Fruit fly (Drosophila melanogaster) whole organism, embryonic: Measurements from ENCODE around the gene CG31213.

Experiments used
- Atf6 ChIP-seq: fragments of 200-800 bp; sonication (Bioruptor generic); IDR thresholded peaks from 2 replicates; pipeline ENCODE4 v1.3.6; 2022; ENCODE audit warnings: missing biosample characterization, missing genetic modification characterization
- CG10366 ChIP-seq: fragments of 200-800 bp; sonication (Bioruptor generic); IDR thresholded peaks from 2 replicates; pipeline ENCODE4 v1.3.6; 2022; ENCODE audit warnings: missing biosample characterization, missing genetic modification characterization
- CG10543 ChIP-seq: fragments of 200-800 bp; sonication (Bioruptor generic); optimal IDR thresholded peaks from 3 replicates; lab custom pipeline; 2017; ENCODE audit warnings: missing biosample characterization, mild to moderate bottlenecking, missing genetic modification characterization, moderate library complexity
- CG12071 ChIP-seq: fragments of 200-800 bp; sonication (Bioruptor generic); optimal IDR thresholded peaks from 3 replicates; lab custom pipeline; 2018; ENCODE audit warnings: missing biosample characterization, mild to moderate bottlenecking, missing genetic modification characterization
- CG12155 ChIP-seq: fragments of 200-800 bp; sonication (Bioruptor generic); optimal IDR thresholded peaks from 3 replicates; lab custom pipeline; 2016; ENCODE audit warnings: missing biosample characterization, missing genetic modification characterization
- CG1602 ChIP-seq: fragments of 200-800 bp; sonication (Bioruptor generic); optimal IDR thresholded peaks from 3 replicates; lab custom pipeline; 2016; ENCODE audit warnings: missing biosample characterization, missing genetic modification characterization
- CG17612 ChIP-seq: fragments of 200-800 bp; sonication (Bioruptor generic); IDR thresholded peaks from 2 replicates; pipeline ENCODE4 v1.3.6; 2022; ENCODE audit warnings: missing biosample characterization, missing genetic modification characterization
- CG18262 ChIP-seq: fragments of 200-800 bp; optimal IDR thresholded peaks from 3 replicates; lab custom pipeline; 2019; ENCODE audit warnings: missing biosample characterization, mild to moderate bottlenecking, missing genetic modification characterization, moderate library complexity
- CG30431 ChIP-seq: fragments of 200-800 bp; sonication (Bioruptor generic); optimal IDR thresholded peaks from 2 replicates; lab custom pipeline; 2017; ENCODE audit warnings: missing biosample characterization, missing genetic modification characterization
- CG4424 ChIP-seq: fragments of 200-800 bp; sonication (Bioruptor generic); optimal IDR thresholded peaks from 3 replicates; lab custom pipeline; 2016; ENCODE audit warnings: missing biosample characterization, missing genetic modification characterization
- CG6791 ChIP-seq: fragments of 200-800 bp; sonication (Bioruptor generic); IDR thresholded peaks from 3 replicates; pipeline ENCODE4 v1.3.6; 2022; ENCODE audit warnings: missing biosample characterization, missing genetic modification characterization; ENCODE audit not compliant: partially characterized antibody
- CG7271 ChIP-seq: fragments of 200-800 bp; sonication (Bioruptor generic); optimal IDR thresholded peaks from 2 replicates; lab custom pipeline; 2018; ENCODE audit warnings: missing biosample characterization, mild to moderate bottlenecking, missing genetic modification characterization, moderate library complexity
- CG7786 ChIP-seq: fragments of 200-800 bp; sonication (Bioruptor generic); optimal IDR thresholded peaks from 2 replicates; lab custom pipeline; 2016; ENCODE audit warnings: missing biosample characterization, missing genetic modification characterization
- CG8924 ChIP-seq: fragments of 200-800 bp; optimal IDR thresholded peaks from 3 replicates; lab custom pipeline; 2019; ENCODE audit warnings: missing biosample characterization, mild to moderate bottlenecking, missing genetic modification characterization, moderate library complexity
- CG8944 ChIP-seq: fragments of 200-800 bp; sonication (Bioruptor generic); optimal IDR thresholded peaks from 3 replicates; lab custom pipeline; 2016; ENCODE audit warnings: missing biosample characterization, missing genetic modification characterization
- CHES-1-like ChIP-seq: fragments of 200-800 bp; sonication (Bioruptor generic); optimal IDR thresholded peaks from 2 replicates; lab custom pipeline; 2016; ENCODE audit warnings: missing biosample characterization, missing genetic modification characterization
- D19A ChIP-seq: fragments of 200-800 bp; optimal IDR thresholded peaks from 3 replicates; lab custom pipeline; 2019; ENCODE audit warnings: missing biosample characterization, mild to moderate bottlenecking, missing genetic modification characterization, moderate library complexity
- D19B ChIP-seq: fragments of 200-800 bp; sonication (Bioruptor generic); optimal IDR thresholded peaks from 2 replicates; lab custom pipeline; 2017; ENCODE audit warnings: missing biosample characterization, mild to moderate bottlenecking, missing genetic modification characterization
- Dek ChIP-seq: fragments of 200-800 bp; sonication (Bioruptor generic); optimal IDR thresholded peaks from 3 replicates; lab custom pipeline; 2019; ENCODE audit warnings: missing biosample characterization, mild to moderate bottlenecking, missing genetic modification characterization, moderate library complexity
- Eip74EF ChIP-seq, 2 experiments: fragments of 200-800 bp in 1 of 2; fragments of >200 bp in 1 of 2; sonication (Bioruptor generic) in 1 of 2; optimal IDR thresholded peaks; 2 replicates each; lab custom pipeline; 2017 to 2019; ENCODE audit warnings: missing biosample characterization in 2 of 2, missing genetic modification characterization in 2 of 2, mild to moderate bottlenecking in 1 of 2, moderate library complexity in 1 of 2
- Ets65A ChIP-seq: fragments of 200-800 bp; sonication (Bioruptor generic); peaks from one replicate; lab custom pipeline; 2016; ENCODE audit warnings: missing biosample characterization, missing genetic modification characterization
- HmgZ ChIP-seq: fragments of 200-800 bp; sonication (Bioruptor generic); optimal IDR thresholded peaks from 2 replicates; lab custom pipeline; 2018; ENCODE audit warnings: missing biosample characterization, mild to moderate bottlenecking, missing genetic modification characterization
- Kr ChIP-seq: fragments of 200-800 bp; sonication (Bioruptor generic); optimal IDR thresholded peaks from 2 replicates; lab custom pipeline; 2017; ENCODE audit warnings: missing biosample characterization, mild to moderate bottlenecking, missing genetic modification characterization
- NC2β ChIP-seq: fragments of 200-800 bp; sonication (Bioruptor generic); optimal IDR thresholded peaks from 2 replicates; lab custom pipeline; 2016; ENCODE audit warnings: missing biosample characterization, missing genetic modification characterization
- Sox102F ChIP-seq: fragments of 200-800 bp; sonication (Bioruptor generic); optimal IDR thresholded peaks from 2 replicates; lab custom pipeline; 2018; ENCODE audit warnings: missing biosample characterization, mild to moderate bottlenecking, missing genetic modification characterization, moderate library complexity
- bbx ChIP-seq: fragments of 200-800 bp; sonication (Bioruptor generic); IDR thresholded peaks from 2 replicates; pipeline ENCODE4 v1.3.6; 2022; ENCODE audit warnings: missing biosample characterization, missing genetic modification characterization; ENCODE audit not compliant: partially characterized antibody
- chn ChIP-seq: fragments of 200-800 bp; sonication (Bioruptor generic); optimal IDR thresholded peaks from 2 replicates; lab custom pipeline; 2016; ENCODE audit warnings: missing biosample characterization, missing genetic modification characterization
- fd102C ChIP-seq: fragments of 200-800 bp; sonication (Bioruptor generic); optimal IDR thresholded peaks from 2 replicates; lab custom pipeline; 2018; ENCODE audit warnings: missing biosample characterization, mild to moderate bottlenecking, missing genetic modification characterization, moderate library complexity
- gem ChIP-seq: fragments of 200-800 bp; sonication (Bioruptor generic); optimal IDR thresholded peaks from 2 replicates; lab custom pipeline; 2019; ENCODE audit warnings: missing biosample characterization, mild to moderate bottlenecking, missing genetic modification characterization, moderate library complexity
- p53 ChIP-seq: fragments of 200-800 bp; sonication (Bioruptor generic); optimal IDR thresholded peaks from 2 replicates; lab custom pipeline; 2016; ENCODE audit warnings: missing biosample characterization, missing genetic modification characterization
- pho ChIP-seq: fragments of 200-800 bp; sonication (Bioruptor generic); optimal IDR thresholded peaks from 2 replicates; lab custom pipeline; 2016; ENCODE audit warnings: missing biosample characterization, missing genetic modification characterization
- prd ChIP-seq, 3 experiments: fragments of >200 bp in 2 of 3; fragments of 200-800 bp in 1 of 3; sonication (Bioruptor generic) in 1 of 3; optimal IDR thresholded peaks in 2 of 3; IDR thresholded peaks in 1 of 3; 2 replicates in 2 of 3; 3 replicates in 1 of 3; pipeline versions ENCODE4 v1.3.6 to Lab custom; 2017 to 2022; ENCODE audit warnings: missing biosample characterization in 1 of 3, missing genetic modification characterization in 1 of 3
- pzg ChIP-seq: fragments of 200-800 bp; sonication (Bioruptor generic); optimal IDR thresholded peaks from 3 replicates; lab custom pipeline; 2018; ENCODE audit warnings: missing biosample characterization, mild to moderate bottlenecking, missing genetic modification characterization, moderate library complexity
- ranshi ChIP-seq: fragments of 200-800 bp; sonication (Bioruptor generic); IDR thresholded peaks from 2 replicates; pipeline ENCODE4 v1.3.6; 2022; ENCODE audit warnings: missing biosample characterization, missing genetic modification characterization
- row ChIP-seq: fragments of 200-800 bp; sonication (Bioruptor generic); IDR thresholded peaks from 3 replicates; pipeline ENCODE4 v1.3.6; 2022; ENCODE audit warnings: missing biosample characterization, missing genetic modification characterization
- so ChIP-seq: fragments of 200-800 bp; sonication (Bioruptor generic); IDR thresholded peaks from 3 replicates; pipeline ENCODE4 v1.3.6; 2022; ENCODE audit warnings: missing biosample characterization, missing genetic modification characterization
- sob ChIP-seq: fragments of 200-800 bp; sonication (Bioruptor generic); IDR thresholded peaks from 2 replicates; pipeline ENCODE4 v1.3.6; 2022; ENCODE audit warnings: missing biosample characterization, missing genetic modification characterization
- unc-4 ChIP-seq: fragments of 200-800 bp; sonication (Bioruptor generic); IDR thresholded peaks from 2 replicates; pipeline ENCODE4 v1.3.6; 2022; ENCODE audit warnings: missing biosample characterization, missing genetic modification characterization; ENCODE audit not compliant: partially characterized antibody
- usp ChIP-seq: fragments of >200 bp; optimal IDR thresholded peaks from 2 replicates; lab custom pipeline; 2017; ENCODE audit warnings: missing biosample characterization, missing genetic modification characterization
- zfh2 ChIP-seq: fragments of 200-800 bp; sonication (Bioruptor generic); optimal IDR thresholded peaks from 2 replicates; lab custom pipeline; 2016; ENCODE audit warnings: missing biosample characterization, missing genetic modification characterization

CG31213 gene

DNA sequence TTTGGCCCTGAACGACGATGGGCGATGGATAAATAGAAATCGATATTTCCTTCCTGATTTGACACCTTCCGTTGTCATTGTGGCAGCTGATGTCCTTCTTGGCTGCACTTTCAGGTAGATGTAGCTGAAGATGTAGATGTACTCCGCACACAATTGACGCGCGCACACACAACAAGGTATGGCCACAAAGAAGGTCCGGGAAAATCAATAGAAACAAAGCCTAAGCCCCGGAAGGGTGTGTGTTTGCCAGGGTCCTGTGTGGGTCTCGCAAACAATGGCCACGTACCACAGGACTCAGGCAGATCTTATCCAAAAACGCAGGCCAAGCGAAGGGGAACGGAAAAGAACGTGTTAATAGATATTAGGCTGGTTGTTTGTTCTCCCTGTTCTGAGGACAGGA lies 22.7 kb downstream of the CG31213 start (continued):
- TF ChIP-seq HmgZ = no peak
- no peak for TF ChIP-seq sob
- TF ChIP-seq Dek (tag; lab: Kevin White, UChicago) = no peak
- peak; percentile 13 for TF ChIP-seq CG8924 (tag; lab: Kevin White, UChicago)
- TF ChIP-seq CHES-1-like (GFP tag; lab: Kevin White, UChicago) = no peak
- TF ChIP-seq ranshi (GFP tag; lab: Robert Waterston, UW) = no peak
- TF ChIP-seq NC2β (GFP tag; lab: Kevin White, UChicago) = no peak
- TF ChIP-seq CG17612 (GFP tag; lab: Robert Waterston, UW) = no peak
- TF ChIP-seq CG18262 (tag; lab: Kevin White, UChicago) = no peak
- TF ChIP-seq chn = no peak
- no peak for TF ChIP-seq Sox102F (GFP tag; lab: Kevin White, UChicago)
- no peak for TF ChIP-seq D19B
- no peak for TF ChIP-seq zfh2 (GFP tag; lab: Kevin White, UChicago)
- no peak for TF ChIP-seq CG12071 (GFP tag; lab: Kevin White, UChicago)
- TF ChIP-seq pzg = no peak
- TF ChIP-seq CG10366 (GFP tag; lab: Robert Waterston, UW) = no peak
- no peak for TF ChIP-seq CG1602 (GFP tag; lab: Kevin White, UChicago)
- no peak for TF ChIP-seq CG4424 (GFP tag; lab: Kevin White, UChicago)
- no peak for TF ChIP-seq CG30431 (GFP tag; lab: Kevin White, UChicago)
- peak; percentile 19 for TF ChIP-seq fd102C (GFP tag; lab: Kevin White, UChicago)
- no peak for TF ChIP-seq CG12155 (GFP tag; lab: Kevin White, UChicago)
- TF ChIP-seq pho (GFP tag; lab: Kevin White, UChicago) = no peak
- no peak for TF ChIP-seq row (GFP tag; lab: Robert Waterston, UW)
- no peak for TF ChIP-seq Atf6 (GFP tag; lab: Robert Waterston, UW)
- TF ChIP-seq prd (optimal IDR thresholded peaks at IDR 0.05; lab: Kevin White, UChicago) = no peak
- TF ChIP-seq prd (GFP tag; IDR thresholded peaks at IDR 0.05; lab: Robert Waterston, UW) = peak; percentile 35; the same call in 2 of the 3 replicates
- peak; percentile 89 for TF ChIP-seq Kr (GFP tag; lab: Kevin White, UChicago)
- TF ChIP-seq CG6791 = no peak
- no peak for TF ChIP-seq p53
- no peak for TF ChIP-seq CG8944
- no peak for TF ChIP-seq unc-4 (GFP tag; lab: Robert Waterston, UW)
- TF ChIP-seq CG10543 (GFP tag; lab: Kevin White, UChicago) = no peak
- peak; percentile 50 for TF ChIP-seq CG7271
- TF ChIP-seq so (GFP tag; lab: Robert Waterston, UW) = no peak
- TF ChIP-seq usp (GFP tag; lab: Kevin White, UChicago) = no peak
- TF ChIP-seq CG7786 (GFP tag; lab: Kevin White, UChicago) = no peak
- no peak for TF ChIP-seq bbx

DNA sequence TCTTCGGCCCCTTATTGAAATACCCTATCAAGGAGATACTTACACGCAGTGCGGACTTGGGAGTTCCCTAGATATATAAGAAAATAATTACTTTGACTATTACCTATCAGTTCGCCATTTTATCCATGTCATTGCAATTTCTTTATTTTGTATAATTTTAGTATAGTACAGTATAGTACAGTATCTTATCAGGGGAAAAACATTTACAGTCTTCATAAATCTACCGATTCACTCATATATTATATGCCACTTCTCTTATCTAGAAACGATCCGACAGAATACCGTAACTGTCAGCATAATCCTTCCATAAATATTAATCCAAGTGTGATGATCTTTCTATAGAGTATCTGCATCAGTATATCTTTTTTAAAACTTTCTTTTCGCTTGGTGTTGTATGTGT lies 23.7 kb downstream of the CG31213 start:
- TF ChIP-seq gem (tag; lab: Kevin White, UChicago) (peak; percentile 12), Eip74EF (GFP tag; optimal IDR thresholded peaks at IDR 0.05; lab: Kevin White, UChicago) (no peak), Ets65A (GFP tag; lab: Kevin White, UChicago) (peak; percentile 44), D19A (peak; percentile 69)
- TF ChIP-seq, all 482 proteins: peak for 3
